Worm (Caenorhabditis elegans): Measurements from ENCODE around the gene ten-1.

Gene ten-1

ce11 chrIII:6857390-6857848 lies 36.7 kb downstream of the ten-1 start:
- peak; percentile 16 for TF ChIP-seq dve-1 (tag; optimal IDR thresholded peaks at IDR 0.05)
- TF ChIP-seq nfya-1 (tag; optimal IDR thresholded peaks at IDR 0.05), result no peak

ce11 chrIII:6859482-6859881 lies 38.7 kb downstream of the ten-1 start, which contains the start of gene clec-158:
Gene clec-158, minus strand, starts transcription at chrIII:6859582.
- TF ChIP-seq gmeb-2 (tag; optimal IDR thresholded peaks at IDR 0.05), result no peak
- TF ChIP-seq pax-1 (tag; optimal IDR thresholded peaks at IDR 0.05), result no peak
- TF ChIP-seq ceh-6 (GFP tag; optimal IDR thresholded peaks at IDR 0.05), result no peak
- no peak for TF ChIP-seq fkh-6 (tag; optimal IDR thresholded peaks at IDR 0.05)
- no peak for TF ChIP-seq ztf-16 (tag; optimal IDR thresholded peaks at IDR 0.05)

ce11 chrIII:6863901-6864300 lies 43.2 kb downstream of the ten-1 start, which contains the start of gene sma-3:
Gene sma-3, minus strand, starts transcription at chrIII:6863968.
- TF ChIP-seq hlh-13 (GFP tag; optimal IDR thresholded peaks at IDR 0.05) (no peak), elt-2 (tag; optimal IDR thresholded peaks at IDR 0.05) (peak; percentile 12)

ce11 chrIII:6869268-6869667 lies 48.5 kb downstream of the ten-1 start, which contains the start of the genes cra-1 and kbp-1:
Gene cra-1, minus strand, starts transcription at chrIII:6869460.
Gene kbp-1, plus strand, starts transcription at chrIII:6869633.
- TF ChIP-seq tbx-2 (tag; optimal IDR thresholded peaks at IDR 0.05) (peak; percentile 44), pqm-1 (tag; optimal IDR thresholded peaks at IDR 0.05) (no peak), tbx-7 (tag; optimal IDR thresholded peaks at IDR 0.05) (no peak), unc-42 (tag; optimal IDR thresholded peaks at IDR 0.05) (peak; percentile 46), elt-2 (tag; optimal IDR thresholded peaks at IDR 0.05) (peak; percentile 38), ceh-48 (tag; optimal IDR thresholded peaks at IDR 0.05) (no peak)

- no peak for TF ChIP-seq lim-6 (tag; optimal IDR thresholded peaks at IDR 0.05)
- TF ChIP-seq hlh-6 (tag; optimal IDR thresholded peaks at IDR 0.05), result no peak
- TF ChIP-seq ceh-6 (GFP tag; optimal IDR thresholded peaks at IDR 0.05), result no peak
- TF ChIP-seq K02D7.2 (tag; optimal IDR thresholded peaks at IDR 0.05), result no peak
- no peak for TF ChIP-seq elt-2 (tag; optimal IDR thresholded peaks at IDR 0.05)
- no peak for TF ChIP-seq dmd-4 (tag; optimal IDR thresholded peaks at IDR 0.05; ENCODE audit: borderline replicate concordance)
- no peak for TF ChIP-seq sdc-2 (tag; optimal IDR thresholded peaks at IDR 0.05)
- TF ChIP-seq ceh-34 (tag; optimal IDR thresholded peaks at IDR 0.05), result no peak
- no peak for TF ChIP-seq pax-1 (tag; optimal IDR thresholded peaks at IDR 0.05)
- no peak for TF ChIP-seq unc-86 (tag; optimal IDR thresholded peaks at IDR 0.05)
- TF ChIP-seq C38D4.7 (GFP tag; optimal IDR thresholded peaks at IDR 0.05), result no peak
- TF ChIP-seq ceh-45 (GFP tag; IDR thresholded peaks at IDR 0.05), result no peak
- no peak for TF ChIP-seq ahr-1 (tag; optimal IDR thresholded peaks at IDR 0.05)
- no peak for TF ChIP-seq fkh-10 (GFP tag; optimal IDR thresholded peaks at IDR 0.05)
- no peak for TF ChIP-seq ref-2 (tag; optimal IDR thresholded peaks at IDR 0.05)
- TF ChIP-seq unc-3 (GFP tag; conservative IDR thresholded peaks at IDR 0.05), result no peak
- TF ChIP-seq unc-3 (tag; optimal IDR thresholded peaks at IDR 0.05), result no peak
- TF ChIP-seq ets-4 (tag; optimal IDR thresholded peaks at IDR 0.05), result no peak
- TF ChIP-seq unc-42 (tag; optimal IDR thresholded peaks at IDR 0.05), result no peak
- no peak for TF ChIP-seq ama-1 (optimal IDR thresholded peaks at IDR 0.05)
Observed at ce11 chrIII:6869996-6870395, 49.3 kb downstream of the ten-1 start, which contains the start of gene K04C2.8. Gene K04C2.8, plus strand, starts transcription at chrIII:6870296.

- TF ChIP-seq unc-55 (GFP tag; optimal IDR thresholded peaks at IDR 0.05), result peak; percentile 6
- TF ChIP-seq ceh-2 (tag; optimal IDR thresholded peaks at IDR 0.05), result no peak
Observed at ce11 chrIII:6871067-6871466, 50.3 kb downstream of the ten-1 start.

- no peak for TF ChIP-seq fkh-6 (tag; optimal IDR thresholded peaks at IDR 0.05)
- TF ChIP-seq tbx-7 (tag; optimal IDR thresholded peaks at IDR 0.05), result no peak
- no peak for TF ChIP-seq che-1 (tag; optimal IDR thresholded peaks at IDR 0.05)
- no peak for TF ChIP-seq ceh-24 (tag; optimal IDR thresholded peaks at IDR 0.05)
- no peak for TF ChIP-seq ceh-45 (GFP tag; IDR thresholded peaks at IDR 0.05)
- TF ChIP-seq ceh-6 (GFP tag; optimal IDR thresholded peaks at IDR 0.05), result no peak
- no peak for TF ChIP-seq fax-1 (tag; optimal IDR thresholded peaks at IDR 0.05)
- no peak for TF ChIP-seq ama-1 (optimal IDR thresholded peaks at IDR 0.05)
- TF ChIP-seq pha-2 (tag; optimal IDR thresholded peaks at IDR 0.05), result no peak
- TF ChIP-seq ceh-34 (tag; optimal IDR thresholded peaks at IDR 0.05), result no peak
- no peak for TF ChIP-seq K09A11.1 (tag; optimal IDR thresholded peaks at IDR 0.05; ENCODE audit: insufficient read depth)
- no peak for TF ChIP-seq syd-9 (tag; optimal IDR thresholded peaks at IDR 0.05)
Observed at ce11 chrIII:6871668-6872067, 50.9 kb downstream of the ten-1 start.

Data from whole organism, late embryonic.